Worm (Caenorhabditis elegans): ENCODE measurements around the gene fbxa-56.

DNA sequence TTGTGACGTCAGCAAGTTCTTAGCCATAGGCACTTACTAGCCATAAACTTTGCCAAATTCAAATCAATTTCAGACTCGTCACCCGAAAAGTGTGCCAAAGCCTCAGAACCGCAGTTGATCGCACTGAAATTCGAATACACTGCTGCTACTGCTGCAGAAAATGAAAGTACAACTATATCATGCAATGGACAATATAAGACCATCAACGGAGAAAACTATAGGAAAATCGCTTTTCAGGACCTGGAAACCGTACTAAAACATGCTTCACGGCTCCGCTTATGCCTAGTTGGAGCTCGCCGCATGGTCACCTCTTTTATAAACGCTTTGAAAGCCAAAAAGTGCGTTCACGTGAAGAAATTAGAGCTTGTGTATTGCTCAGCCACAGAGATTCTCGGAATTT is 708 bp upstream of the fbxa-56 start, which contains the start of gene fbxa-22:
- TF ChIP-seq cebp-1 (GFP tag; IDR thresholded peaks at IDR 0.05) = no peak
- TF ChIP-seq cebp-1 (tag; optimal IDR thresholded peaks at IDR 0.05) = no peak
- TF ChIP-seq snpc-4 (GFP tag; optimal IDR thresholded peaks at IDR 0.05) = no peak
- no peak for TF ChIP-seq snpc-4 (tag; optimal IDR thresholded peaks at IDR 0.05)
- no peak for TF ChIP-seq egl-44 (GFP tag; IDR thresholded peaks at IDR 0.05)
- no peak for TF ChIP-seq ztf-6 (GFP tag; IDR thresholded peaks at IDR 0.05)
- TF ChIP-seq ama-1 (optimal IDR thresholded peaks at IDR 0.05) = no peak
- no peak for TF ChIP-seq ama-1 (GFP tag; optimal IDR thresholded peaks at IDR 0.05)
- no peak for TF ChIP-seq F22D6.2 (tag; optimal IDR thresholded peaks at IDR 0.05)
- TF ChIP-seq let-607 (tag; optimal IDR thresholded peaks at IDR 0.05) = no peak
- TF ChIP-seq F57A8.1 (GFP tag; optimal IDR thresholded peaks at IDR 0.05) = no peak
- no peak for TF ChIP-seq lsl-1 (GFP tag; optimal IDR thresholded peaks at IDR 0.05)
- TF ChIP-seq B0261.1 (tag; optimal IDR thresholded peaks at IDR 0.05) = no peak
- no peak for TF ChIP-seq lag-1 (GFP tag; IDR thresholded peaks at IDR 0.05)
- TF ChIP-seq nhr-120 (GFP tag; IDR thresholded peaks at IDR 0.05) = no peak
- TF ChIP-seq F37B4.10 (GFP tag; IDR thresholded peaks at IDR 0.05) = no peak
